Worm (Caenorhabditis elegans): ENCODE data around the gene spp-21.

DNA sequence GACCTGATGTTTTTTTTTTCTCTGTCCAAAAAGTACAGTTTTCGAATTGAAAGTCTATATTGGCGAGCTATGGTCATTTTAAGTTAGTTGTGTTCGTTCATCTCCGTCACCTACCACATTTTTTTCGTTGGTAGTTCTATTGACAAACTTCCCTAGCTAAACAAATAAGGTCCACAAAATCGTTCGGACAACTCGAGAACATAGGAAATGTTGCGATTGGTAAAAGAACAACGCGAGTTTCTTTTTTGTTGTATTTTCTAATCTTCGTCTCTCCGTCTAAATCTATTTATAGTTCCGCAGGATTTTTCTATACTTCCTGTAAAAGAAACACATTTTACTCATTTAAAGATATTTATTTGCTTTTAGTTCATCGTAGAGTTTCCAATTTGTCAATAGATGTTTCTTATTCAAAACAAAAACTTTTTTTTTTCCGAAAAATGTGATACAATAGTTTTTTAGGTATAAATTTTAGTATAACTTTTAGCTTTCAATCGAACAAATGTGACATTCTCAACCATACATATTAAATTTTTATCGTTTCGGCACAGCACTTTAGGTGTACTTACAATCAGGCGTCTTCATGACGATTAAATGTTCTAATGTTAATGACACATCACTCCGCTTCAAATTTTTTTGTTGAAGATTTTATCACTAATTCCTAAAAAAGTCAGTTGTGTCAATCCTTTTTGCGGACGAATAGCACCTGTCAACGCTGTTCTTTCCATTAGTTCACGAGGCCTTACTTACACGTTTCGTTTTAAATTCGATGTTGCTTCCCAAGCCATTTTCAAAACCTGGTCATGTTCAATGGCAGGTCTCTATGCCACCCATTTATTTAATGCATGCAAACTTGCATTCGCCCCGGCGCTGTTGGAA lies 23.2 kb upstream of the spp-21 start:
- no peak for TF ChIP-seq ces-1 (GFP tag; optimal IDR thresholded peaks at IDR 0.05)
- TF ChIP-seq elt-3 (tag; optimal IDR thresholded peaks at IDR 0.05), result no peak
- TF ChIP-seq ztf-11 (tag; optimal IDR thresholded peaks at IDR 0.05), result no peak
- no peak for TF ChIP-seq ceh-39 (tag; optimal IDR thresholded peaks at IDR 0.05)
- no peak for TF ChIP-seq lin-13 (tag; optimal IDR thresholded peaks at IDR 0.05)
- no peak for TF ChIP-seq M03D4.4 (tag; optimal IDR thresholded peaks at IDR 0.05)
- TF ChIP-seq unc-62 (GFP tag; optimal IDR thresholded peaks at IDR 0.05), result no peak
- TF ChIP-seq nhr-76 (tag; optimal IDR thresholded peaks at IDR 0.05), result no peak
